Fruit fly (Drosophila melanogaster): ENCODE results near the gene ergic53.

dm6 chr3L:8543866-8544265 is 9.1 kb downstream of the ergic53 start:
- no peak for TF ChIP-seq Crg-1 (GFP tag; optimal IDR thresholded peaks at IDR 0.05)
- TF ChIP-seq CG33017 (tag; optimal IDR thresholded peaks at IDR 0.05) = no peak
- no peak for TF ChIP-seq bab1 (GFP tag; optimal IDR thresholded peaks at IDR 0.05)
- TF ChIP-seq Hr96 (GFP tag; optimal IDR thresholded peaks at IDR 0.05) = no peak
- TF ChIP-seq CG7045 (GFP tag; optimal IDR thresholded peaks at IDR 0.05) = no peak
- TF ChIP-seq toe (GFP tag; optimal IDR thresholded peaks at IDR 0.05) = no peak
- TF ChIP-seq kay (GFP tag; ENCODE audit: borderline replicate concordance) = no peak
